Worm (Caenorhabditis elegans): Measurements from ENCODE around the gene F23A7.5.

ce11 chrX:16192574-16192973 is 36.1 kb upstream of the F23A7.5 start:
- TF ChIP-seq ztf-29 (GFP tag; IDR thresholded peaks at IDR 0.05) (no peak), ztf-23 (GFP tag; IDR thresholded peaks at IDR 0.05) (no peak), cog-1 (tag; optimal IDR thresholded peaks at IDR 0.05) (no peak), tab-1 (GFP tag; IDR thresholded peaks at IDR 0.05) (no peak), T22C8.4 (GFP tag; IDR thresholded peaks at IDR 0.05) (no peak), flt-1 (GFP tag; IDR thresholded peaks at IDR 0.05) (no peak)

All from whole organism, midembryonic.